Fruit fly (Drosophila melanogaster): Measurements from ENCODE around the gene IntS4.

The IntS4 gene

dm6 chrX:8521492-8521891 lies 37.1 kb downstream of the IntS4 start:
- TF ChIP-seq pan (optimal IDR thresholded peaks at IDR 0.05) (no peak), psq (optimal IDR thresholded peaks at IDR 0.05) (no peak), CG8478 (optimal IDR thresholded peaks at IDR 0.05) (no peak), EcR (GFP tag; optimal IDR thresholded peaks at IDR 0.05) (no peak), Dll (optimal IDR thresholded peaks at IDR 0.05) (no peak)

- no peak for TF ChIP-seq CG8478 (optimal IDR thresholded peaks at IDR 0.05)
- no peak for TF ChIP-seq Dll (optimal IDR thresholded peaks at IDR 0.05)
- TF ChIP-seq usp (GFP tag; optimal IDR thresholded peaks at IDR 0.05) = no peak
- TF ChIP-seq psq (optimal IDR thresholded peaks at IDR 0.05) = no peak
- TF ChIP-seq EcR (GFP tag; optimal IDR thresholded peaks at IDR 0.05) = no peak
- TF ChIP-seq pan (optimal IDR thresholded peaks at IDR 0.05) = no peak
These were observed 38.1 kb downstream of the IntS4 start for dm6 chrX:8520517-8520916.

DNA sequence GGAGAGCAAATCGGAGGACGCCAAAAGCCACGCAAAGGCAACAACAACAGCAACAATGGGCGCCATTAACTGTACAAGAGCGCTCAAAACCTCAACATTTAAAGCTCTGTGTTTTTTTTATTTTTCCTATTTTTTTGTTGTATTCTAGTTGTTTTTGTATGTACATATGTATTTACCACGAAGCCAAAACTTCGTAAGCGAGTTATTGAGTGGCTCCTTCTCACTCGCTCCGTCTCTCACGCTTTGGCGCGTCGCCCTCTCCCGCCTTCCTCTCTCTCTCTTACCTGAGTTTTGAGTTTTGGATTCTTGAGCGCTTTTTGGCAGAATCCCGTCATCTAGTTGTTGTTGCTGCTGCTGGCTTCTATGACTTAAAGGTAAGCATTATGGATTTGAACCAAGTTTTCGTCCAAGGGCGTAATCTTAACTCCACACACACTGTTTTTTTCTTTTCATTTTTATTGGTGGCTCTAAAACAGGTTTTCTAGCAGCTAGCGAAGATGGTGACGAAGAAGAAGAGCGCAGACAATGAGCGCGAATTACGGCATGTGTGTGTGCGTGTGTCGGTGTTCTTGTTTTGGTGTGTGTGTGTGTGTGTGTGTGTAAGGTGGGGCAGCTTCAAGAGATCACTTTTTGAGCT lies 40.4 kb downstream of the IntS4 start:
- TF ChIP-seq psq (optimal IDR thresholded peaks at IDR 0.05) = no peak

DNA sequence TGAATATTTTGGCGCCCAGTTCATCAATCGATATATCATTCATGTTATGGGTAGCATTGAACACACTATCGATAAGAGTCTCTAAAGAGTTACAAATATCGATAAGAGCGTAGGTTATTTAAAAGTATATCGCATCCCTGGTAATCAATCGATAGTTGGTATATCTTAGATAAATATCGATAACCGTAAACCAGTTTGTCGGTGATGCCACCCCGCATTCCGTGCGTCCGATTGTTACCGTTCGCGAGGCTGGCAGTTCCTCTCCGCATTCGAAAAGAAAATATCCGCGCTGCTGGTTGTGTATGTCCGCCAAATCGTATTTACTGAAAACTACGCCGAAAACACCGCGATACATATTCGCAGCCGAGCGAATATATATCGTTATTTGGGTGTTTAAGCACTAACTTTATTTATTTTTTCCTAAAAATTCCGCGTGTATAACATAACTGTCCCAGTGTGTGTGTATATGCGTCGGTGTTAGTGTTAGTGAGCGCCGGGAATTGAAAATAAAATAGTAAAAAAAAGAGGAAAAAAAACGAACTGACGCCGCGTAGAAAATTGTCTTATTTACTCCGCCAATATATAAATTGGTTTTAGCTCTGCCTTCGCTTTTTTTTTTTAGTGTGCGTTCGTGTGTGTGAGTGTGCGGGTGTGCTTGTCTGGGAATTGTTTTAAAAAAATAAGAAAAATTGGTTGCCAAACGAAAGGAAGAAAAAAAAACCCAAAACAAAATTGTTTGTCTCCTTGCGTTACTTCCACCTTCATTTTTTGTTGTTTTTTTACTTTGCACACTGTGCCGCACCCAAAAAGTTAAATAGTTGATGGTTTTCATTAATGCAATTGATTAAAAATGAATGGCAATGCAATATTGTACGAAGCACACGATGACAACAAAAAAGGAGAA lies 41.2 kb downstream of the IntS4 start, which contains the start of gene Nrg:
Gene Nrg, plus strand, starts transcription at position 253 of the 904 bp plus-strand sequence.
- TF ChIP-seq pan (optimal IDR thresholded peaks at IDR 0.05) = no peak
- no peak for TF ChIP-seq EcR (GFP tag; optimal IDR thresholded peaks at IDR 0.05)
- TF ChIP-seq Dll (optimal IDR thresholded peaks at IDR 0.05) = no peak
- TF ChIP-seq usp (GFP tag; optimal IDR thresholded peaks at IDR 0.05) = no peak
- no peak for TF ChIP-seq psq (optimal IDR thresholded peaks at IDR 0.05)
- TF ChIP-seq CG8478 (optimal IDR thresholded peaks at IDR 0.05) = no peak

DNA sequence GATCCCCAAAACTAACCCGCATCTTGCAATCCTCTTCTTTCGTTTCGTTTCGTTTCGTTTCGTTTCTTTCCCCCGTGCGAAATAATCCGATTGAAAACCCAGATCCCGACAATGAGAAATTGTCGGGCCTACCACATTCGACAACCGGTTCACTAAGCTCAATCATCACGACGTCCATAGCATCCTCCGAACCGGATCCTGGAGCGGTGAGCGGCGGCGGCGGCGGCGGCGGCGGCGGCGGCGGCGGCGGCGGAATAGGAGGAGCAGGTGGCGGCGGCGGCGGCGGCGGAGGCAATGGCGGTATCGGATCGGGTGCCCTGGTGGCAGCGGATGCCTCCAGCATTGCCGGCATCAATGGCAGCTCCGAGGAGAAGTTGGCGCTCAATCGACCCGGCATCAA lies 46.3 kb downstream of the IntS4 start:
- TF ChIP-seq Dll (optimal IDR thresholded peaks at IDR 0.05) (no peak), pan (optimal IDR thresholded peaks at IDR 0.05) (no peak), CG8478 (optimal IDR thresholded peaks at IDR 0.05) (no peak), EcR (GFP tag; optimal IDR thresholded peaks at IDR 0.05) (no peak), psq (optimal IDR thresholded peaks at IDR 0.05) (no peak), usp (GFP tag; optimal IDR thresholded peaks at IDR 0.05) (no peak)

DNA sequence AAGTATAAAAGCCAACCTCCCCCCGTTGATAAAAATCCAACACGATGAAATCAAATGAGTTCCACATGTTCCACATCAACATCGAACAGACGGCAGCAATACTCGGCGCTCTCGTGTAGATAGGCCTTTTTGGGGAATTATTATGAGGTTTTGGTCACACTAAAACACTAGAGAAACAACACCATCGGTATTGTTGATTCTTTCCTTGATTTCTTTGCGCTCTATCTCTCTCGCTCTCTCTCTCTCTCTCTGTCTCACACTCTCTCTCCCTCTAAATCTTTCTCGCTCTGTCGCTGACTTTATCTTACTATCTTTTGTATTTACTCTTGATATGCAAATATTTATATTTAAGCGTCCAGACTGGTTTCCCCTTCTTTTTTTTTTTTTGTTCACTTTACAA lies 47.9 kb downstream of the IntS4 start:
- TF ChIP-seq CG8478 (optimal IDR thresholded peaks at IDR 0.05) = no peak
- TF ChIP-seq pan (optimal IDR thresholded peaks at IDR 0.05) = no peak
- no peak for TF ChIP-seq psq (optimal IDR thresholded peaks at IDR 0.05)
- no peak for TF ChIP-seq usp (GFP tag; optimal IDR thresholded peaks at IDR 0.05)
- no peak for TF ChIP-seq EcR (GFP tag; optimal IDR thresholded peaks at IDR 0.05)
- TF ChIP-seq Dll (optimal IDR thresholded peaks at IDR 0.05) = no peak
